Worm (Caenorhabditis elegans) whole organism, late embryonic: ENCODE data around the gene jmjd-3.3.

Experiments used
- C08G9.2 ChIP-seq: sonication (generic microtip); optimal IDR thresholded peaks from 2 replicates; lab custom pipeline; 2016; ENCODE audit warnings: mild to moderate bottlenecking, missing genetic modification characterization, moderate library complexity, missing compliant biosample characterization
- ama-1 ChIP-seq: fragments of 150-350 bp; optimal IDR thresholded peaks from 2 replicates; lab custom pipeline; 2014
- ceh-14 ChIP-seq: sonication (generic microtip); optimal IDR thresholded peaks from 2 replicates; lab custom pipeline; 2016; ENCODE audit warnings: missing genotype, missing genetic modification characterization, missing compliant biosample characterization
- ceh-34 ChIP-seq: sonication (generic microtip); optimal IDR thresholded peaks from 2 replicates; lab custom pipeline; 2016; ENCODE audit warnings: mild to moderate bottlenecking, missing genetic modification characterization, missing compliant biosample characterization
- hlh-13 ChIP-seq: fragments of 200-800 bp; sonication (Bioruptor generic); optimal IDR thresholded peaks from 2 replicates; lab custom pipeline; 2018; ENCODE audit warnings: mild to moderate bottlenecking, missing genetic modification characterization, missing compliant biosample characterization
- hlh-6 ChIP-seq: sonication (generic microtip); optimal IDR thresholded peaks from 2 replicates; lab custom pipeline; 2016; ENCODE audit warnings: missing genotype, missing genetic modification characterization, missing compliant biosample characterization
- lin-11 ChIP-seq: fragments of 200-800 bp; sonication (Bioruptor generic); optimal IDR thresholded peaks from 2 replicates; lab custom pipeline; 2018; ENCODE audit warnings: mild to moderate bottlenecking, missing genetic modification characterization, missing compliant biosample characterization
- madf-2 ChIP-seq: sonication (generic microtip); optimal IDR thresholded peaks from 2 replicates; lab custom pipeline; 2017; ENCODE audit warnings: missing genetic modification characterization, missing compliant biosample characterization
- nhr-11 ChIP-seq: fragments of 150-350 bp; optimal IDR thresholded peaks from 2 replicates; lab custom pipeline; 2014; ENCODE audit warnings: missing biosample characterization, missing genetic modification characterization
- sdc-2 ChIP-seq: sonication (generic microtip); optimal IDR thresholded peaks from 2 replicates; lab custom pipeline; 2016; ENCODE audit warnings: missing genotype, missing genetic modification characterization, missing compliant biosample characterization
- syd-9 ChIP-seq: sonication (generic microtip); optimal IDR thresholded peaks from 2 replicates; lab custom pipeline; 2016; ENCODE audit warnings: mild to moderate bottlenecking, missing genetic modification characterization, moderate library complexity, missing compliant biosample characterization
- tbx-2 ChIP-seq: sonication (generic microtip); optimal IDR thresholded peaks from 2 replicates; lab custom pipeline; 2016; ENCODE audit warnings: missing genetic modification characterization, missing compliant biosample characterization

- TF ChIP-seq lin-11 (no peak), tbx-2 (tag; lab: Kevin White, UChicago) (no peak), ceh-14 (no peak), hlh-6 (tag; lab: Kevin White, UChicago) (no peak), madf-2 (tag; lab: Kevin White, UChicago) (no peak), ama-1 (no peak), sdc-2 (tag; lab: Kevin White, UChicago) (no peak), syd-9 (tag; lab: Kevin White, UChicago) (no peak), hlh-13 (no peak), ceh-34 (tag; lab: Kevin White, UChicago) (no peak), nhr-11 (tag; lab: Kevin White, UChicago) (no peak), C08G9.2 (tag; lab: Kevin White, UChicago) (no peak)
Observed at ce11 chrX:13394971-13395370, 41.3 kb upstream of the jmjd-3.3 start, which contains the start of gene irld-2.
